Worm (Caenorhabditis elegans) whole organism, L3 larva: ENCODE measurements around the gene F08D12.2.

ENCODE experiments used
- ZK546.5 ChIP-seq: sonication (generic microtip); optimal IDR thresholded peaks from 2 replicates; lab custom pipeline; 2017; ENCODE audit warnings: missing biosample characterization, missing genetic modification characterization
- aly-2 ChIP-seq: fragments of 150-350 bp; optimal IDR thresholded peaks from 2 replicates; lab custom pipeline; 2014; ENCODE audit warnings: missing biosample characterization, missing genetic modification characterization
- ama-1 ChIP-seq: fragments of 150-350 bp; optimal IDR thresholded peaks from 2 replicates; lab custom pipeline; 2018
- ceh-82 ChIP-seq: fragments of 150-350 bp; optimal IDR thresholded peaks from 2 replicates; lab custom pipeline; 2014; ENCODE audit warnings: missing biosample characterization, missing genetic modification characterization
- elt-2 ChIP-seq: sonication (generic microtip); optimal IDR thresholded peaks from 2 replicates; lab custom pipeline; 2016; ENCODE audit warnings: missing genetic modification reagents, mild to moderate bottlenecking, missing genetic modification characterization, missing compliant biosample characterization
- fos-1 ChIP-seq: fragments of 150-350 bp; optimal IDR thresholded peaks from 2 replicates; lab custom pipeline; 2014; ENCODE audit warnings: missing biosample characterization, missing genetic modification characterization
- lsy-12 ChIP-seq: sonication (generic microtip); optimal IDR thresholded peaks from 2 replicates; lab custom pipeline; 2016; ENCODE audit warnings: mild to moderate bottlenecking, missing genetic modification characterization, missing compliant biosample characterization
- nhr-237 ChIP-seq: fragments of 150-350 bp; optimal IDR thresholded peaks from 2 replicates; lab custom pipeline; 2014; ENCODE audit warnings: missing biosample characterization, missing genetic modification characterization
- pha-4 ChIP-seq: fragments of 150-350 bp; optimal IDR thresholded peaks from 2 replicates; lab custom pipeline; 2014; ENCODE audit warnings: missing biosample characterization, missing genetic modification reagents, missing genetic modification characterization
- pqm-1 ChIP-seq: fragments of 150-350 bp; optimal IDR thresholded peaks from 2 replicates; lab custom pipeline; 2017; ENCODE audit warnings: missing biosample characterization, missing genetic modification characterization, inconsistent platforms
- snpc-4 ChIP-seq: fragments of 150-350 bp; optimal IDR thresholded peaks from 2 replicates; lab custom pipeline; 2014; ENCODE audit warnings: missing biosample characterization, missing genetic modification characterization
- tbx-2 ChIP-seq: sonication (generic microtip); optimal IDR thresholded peaks from 2 replicates; lab custom pipeline; 2016; ENCODE audit warnings: mild to moderate bottlenecking, missing genetic modification characterization, missing compliant biosample characterization
- zag-1 ChIP-seq: fragments of 150-350 bp; optimal IDR thresholded peaks from 2 replicates; lab custom pipeline; 2014; ENCODE audit warnings: missing biosample characterization, missing genetic modification characterization

ce11 chrII:2791693-2792092 is 10.2 kb downstream of the F08D12.2 start:
- TF ChIP-seq aly-2 (tag; lab: Kevin White, UChicago), result no peak
- no peak for TF ChIP-seq tbx-2 (tag; lab: Kevin White, UChicago)
- TF ChIP-seq ZK546.5 (tag; lab: Kevin White, UChicago), result no peak
- TF ChIP-seq ceh-82, result no peak
- TF ChIP-seq nhr-237 (tag; lab: Kevin White, UChicago), result no peak
- TF ChIP-seq snpc-4 (tag; lab: Kevin White, UChicago), result no peak
- TF ChIP-seq elt-2, result no peak
- TF ChIP-seq pqm-1, result no peak
- no peak for TF ChIP-seq pha-4 (tag; lab: Kevin White, UChicago)
- TF ChIP-seq fos-1 (tag; lab: Kevin White, UChicago), result no peak
- no peak for TF ChIP-seq lsy-12
- TF ChIP-seq zag-1 (tag; lab: Kevin White, UChicago), result no peak
- no peak for TF ChIP-seq ama-1 (lab: Kevin White, UChicago)
